Worm (Caenorhabditis elegans): ENCODE measurements around the gene Y69A2AL.2.
A peak's percentile ranks its signal among the peaks of the same experiment; 100 is the strongest.

Y69A2AL.2 gene

DNA sequence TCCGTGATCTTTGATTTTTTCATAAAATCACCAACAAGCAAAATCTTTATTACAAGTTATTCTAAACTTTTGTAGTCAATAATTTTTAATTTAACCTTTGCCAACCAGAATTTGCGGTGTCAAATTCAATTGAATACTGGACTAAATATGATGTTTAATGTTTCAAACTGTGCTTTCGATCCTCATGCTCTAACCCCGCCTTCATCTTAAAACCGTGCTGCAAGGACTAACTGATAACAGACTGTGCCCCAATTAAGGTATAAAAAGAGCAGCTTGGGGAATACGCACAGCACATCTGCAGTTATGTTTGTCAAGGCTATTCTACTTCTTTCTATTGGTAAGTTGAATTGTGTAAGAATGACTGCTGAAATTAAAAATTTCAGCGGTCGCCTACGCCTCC, 14.7 kb upstream of the Y69A2AL.2 start, which contains the start of gene ilys-2:
Gene ilys-2 (plus strand): TSS at position 301 of the 400 bp plus-strand sequence.
- no peak for TF ChIP-seq C16A3.4 (tag; optimal IDR thresholded peaks at IDR 0.05)
- TF ChIP-seq nhr-76 (tag; optimal IDR thresholded peaks at IDR 0.05): no peak

DNA sequence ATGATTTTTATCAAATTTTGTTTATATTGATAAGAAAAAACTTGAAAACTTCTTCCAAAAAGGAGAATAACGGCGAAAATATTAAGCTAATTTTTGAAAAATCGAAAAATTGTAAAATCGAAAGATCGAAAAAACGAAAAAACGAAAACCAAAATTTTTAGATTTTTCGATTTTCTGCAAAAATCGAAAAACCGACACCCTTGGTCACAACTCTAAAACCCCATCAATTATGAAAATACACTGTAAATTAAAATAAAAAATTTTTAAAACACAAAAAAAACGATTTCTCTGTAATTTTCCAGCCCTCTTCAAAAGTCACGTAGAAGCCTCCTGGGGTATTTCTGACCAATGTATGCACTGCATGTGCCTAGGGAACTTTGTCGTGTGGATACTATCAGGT, 11.9 kb upstream of the Y69A2AL.2 start, which contains the start of gene ilys-1:
Gene ilys-1 (plus strand): TSS at position 301 of the 400 bp plus-strand sequence.
- TF ChIP-seq dsc-1 (tag; optimal IDR thresholded peaks at IDR 0.05): no peak
- TF ChIP-seq egl-27 (tag; optimal IDR thresholded peaks at IDR 0.05): no peak
- TF ChIP-seq lin-35 (GFP tag; optimal IDR thresholded peaks at IDR 0.05): no peak
- TF ChIP-seq ztf-4 (tag; optimal IDR thresholded peaks at IDR 0.05): no peak
- TF ChIP-seq nhr-19 (GFP tag; conservative IDR thresholded peaks at IDR 0.05): no peak
- TF ChIP-seq zag-1 (tag; optimal IDR thresholded peaks at IDR 0.05): no peak
- TF ChIP-seq ceh-88 (GFP tag; IDR thresholded peaks at IDR 0.05): no peak
- no peak for TF ChIP-seq jun-1 (tag; optimal IDR thresholded peaks at IDR 0.05)
- TF ChIP-seq hlh-17 (GFP tag; optimal IDR thresholded peaks at IDR 0.05; ENCODE audit: borderline replicate concordance): no peak
- TF ChIP-seq tlp-1 (tag; optimal IDR thresholded peaks at IDR 0.05): no peak

DNA sequence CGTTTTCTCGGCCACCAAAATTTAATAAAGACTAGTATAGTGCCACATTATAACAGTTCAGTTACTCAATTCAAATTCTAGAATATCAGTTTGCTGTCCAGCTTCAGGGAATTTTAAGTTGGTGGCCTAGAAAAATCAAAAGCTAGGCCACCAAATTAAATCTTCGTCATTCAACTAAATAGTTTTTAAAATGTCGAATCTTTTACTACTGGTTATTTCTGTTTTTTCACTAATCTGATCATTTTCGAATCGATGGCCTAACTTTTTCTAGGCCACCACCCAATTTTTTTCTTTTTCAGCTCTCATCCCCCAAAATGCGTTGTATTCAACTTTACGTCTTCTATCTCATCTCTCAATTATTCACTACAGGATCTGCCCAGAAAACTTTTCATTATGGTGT, 5.7 kb upstream of the Y69A2AL.2 start, which contains the start of gene grd-16:
Gene grd-16 (plus strand): TSS at position 301 of the 400 bp plus-strand sequence.
- TF ChIP-seq lin-15B (tag; optimal IDR thresholded peaks at IDR 0.05): no peak

DNA sequence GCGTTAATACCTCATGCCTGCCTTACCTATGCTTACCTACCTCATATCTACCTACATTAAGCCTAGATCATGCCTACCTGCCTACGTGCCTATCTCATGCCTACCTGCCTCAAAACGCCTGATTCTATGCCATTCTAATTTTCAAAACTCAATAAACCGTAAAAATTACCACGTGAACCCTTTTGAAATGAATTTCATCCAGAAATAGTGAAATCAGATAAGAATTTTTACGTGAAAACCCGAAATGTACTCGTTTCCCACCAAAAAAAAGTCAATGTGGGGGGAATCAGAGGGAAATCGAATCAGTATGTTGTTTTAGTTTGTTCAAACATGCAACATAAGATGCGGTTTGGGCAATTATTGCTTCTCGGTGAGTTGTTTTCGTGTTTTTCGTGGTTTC, 6.5 kb downstream of the Y69A2AL.2 start, which contains the start of gene Y69A2AR.19:
Gene Y69A2AR.19 (plus strand): TSS at position 301 of the 400 bp plus-strand sequence.
- TF ChIP-seq dpl-1 (GFP tag; optimal IDR thresholded peaks at IDR 0.05) (no peak), alr-1 (tag; optimal IDR thresholded peaks at IDR 0.05; ENCODE audit: borderline replicate concordance) (no peak), nhr-84 (tag; optimal IDR thresholded peaks at IDR 0.05) (no peak), Y116A8C.19 (tag; optimal IDR thresholded peaks at IDR 0.05; ENCODE audit: borderline replicate concordance) (no peak), sptf-1 (tag; optimal IDR thresholded peaks at IDR 0.05) (no peak), hlh-4 (tag; optimal IDR thresholded peaks at IDR 0.05) (no peak), swsn-7 (tag; optimal IDR thresholded peaks at IDR 0.05) (no peak), mep-1 (tag; optimal IDR thresholded peaks at IDR 0.05) (no peak), nhr-85 (tag) (no peak), C04F5.9 (tag; optimal IDR thresholded peaks at IDR 0.05) (no peak), nhr-76 (tag; optimal IDR thresholded peaks at IDR 0.05) (no peak), nhr-12 (tag; optimal IDR thresholded peaks at IDR 0.05) (no peak), tlp-1 (tag; optimal IDR thresholded peaks at IDR 0.05) (no peak), blmp-1 (tag; optimal IDR thresholded peaks at IDR 0.05) (no peak), pax-3 (tag; optimal IDR thresholded peaks at IDR 0.05) (no peak), dsc-1 (tag; optimal IDR thresholded peaks at IDR 0.05) (no peak), aly-2 (tag; optimal IDR thresholded peaks at IDR 0.05) (no peak), nhr-11 (tag; optimal IDR thresholded peaks at IDR 0.05) (no peak), rnt-1 (tag; optimal IDR thresholded peaks at IDR 0.05) (no peak)

DNA sequence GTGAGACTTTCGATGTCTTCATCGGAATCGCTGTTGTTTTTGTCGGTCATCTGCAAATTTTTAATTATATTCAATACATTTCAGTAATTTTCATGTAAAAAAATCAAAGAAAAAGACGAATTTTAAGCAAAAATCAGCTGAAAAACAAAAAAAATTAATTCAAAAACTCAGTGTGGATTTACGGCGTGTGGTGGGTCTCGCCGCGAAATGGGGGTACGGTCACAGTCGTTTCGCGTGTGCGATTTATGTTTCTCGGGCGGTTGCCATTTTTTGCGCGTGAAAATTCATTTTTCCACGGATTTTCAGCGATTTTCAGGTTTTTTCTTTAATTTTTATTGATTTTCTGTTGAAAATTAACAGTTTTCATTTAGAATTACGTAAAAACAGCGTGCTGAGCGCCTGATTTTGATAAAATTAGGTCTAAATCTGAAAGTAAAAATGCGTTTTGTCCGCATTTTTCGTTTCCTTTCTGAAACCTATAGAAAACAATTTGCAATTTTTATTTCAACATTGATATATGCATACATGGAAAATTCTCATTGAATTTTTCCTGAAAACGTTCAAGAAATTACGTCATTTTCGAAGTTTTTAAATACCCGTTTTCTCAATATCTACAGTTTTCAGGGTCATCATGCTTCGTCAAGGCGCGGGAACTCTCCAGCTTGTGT, 13.2 kb downstream of the Y69A2AL.2 start, which contains the start of the genes ccdc-12 and Y69A2AR.18:
Gene ccdc-12 (minus strand): TSS at position 57 of the 668 bp plus-strand sequence.
Gene Y69A2AR.18 (plus strand): TSS at position 618 of the 668 bp plus-strand sequence.
- peak; percentile 41 for TF ChIP-seq fkh-8 (tag; optimal IDR thresholded peaks at IDR 0.05)
- peak in 1 of 6 experiments; percentile 53 for TF ChIP-seq elt-3 (tag; optimal IDR thresholded peaks at IDR 0.05)
- TF ChIP-seq alr-1 (tag; optimal IDR thresholded peaks at IDR 0.05; ENCODE audit: borderline replicate concordance): no peak
- peak; percentile 60 for TF ChIP-seq xbp-1 (tag; optimal IDR thresholded peaks at IDR 0.05)
- peak; percentile 63 for TF ChIP-seq tbx-2 (tag; optimal IDR thresholded peaks at IDR 0.05)
- no peak for TF ChIP-seq lin-14 (GFP tag; optimal IDR thresholded peaks at IDR 0.05)
- peak; percentile 58 for TF ChIP-seq skn-1 (tag; optimal IDR thresholded peaks at IDR 0.05)
- peak; percentile 52 for TF ChIP-seq dsc-1 (tag; optimal IDR thresholded peaks at IDR 0.05)
- peak; percentile 22 for TF ChIP-seq lin-15B (tag; optimal IDR thresholded peaks at IDR 0.05)
- no peak for TF ChIP-seq tlp-1 (tag; optimal IDR thresholded peaks at IDR 0.05)
- peak; percentile 63 for TF ChIP-seq nhr-85 (tag)
- no peak for TF ChIP-seq lir-3 (tag; optimal IDR thresholded peaks at IDR 0.05; ENCODE audit: poor library complexity)
- TF ChIP-seq lsy-2 (tag; optimal IDR thresholded peaks at IDR 0.05): peak; percentile 98
- TF ChIP-seq nhr-76 (tag; optimal IDR thresholded peaks at IDR 0.05): no peak
- TF ChIP-seq ama-1 (optimal IDR thresholded peaks at IDR 0.05): no peak
- TF ChIP-seq lin-39 (tag; optimal IDR thresholded peaks at IDR 0.05): no peak
- no peak for TF ChIP-seq ceh-90 (tag; optimal IDR thresholded peaks at IDR 0.05)
- no peak for TF ChIP-seq ztf-11 (tag; optimal IDR thresholded peaks at IDR 0.05)
- peak; percentile 56 for TF ChIP-seq nhr-19 (GFP tag; conservative IDR thresholded peaks at IDR 0.05)
- TF ChIP-seq snpc-4 (tag; optimal IDR thresholded peaks at IDR 0.05): peak; percentile 11
- no peak for TF ChIP-seq zip-4 (GFP tag; optimal IDR thresholded peaks at IDR 0.05)
- TF ChIP-seq ets-5 (GFP tag; IDR thresholded peaks at IDR 0.05): no peak
- TF ChIP-seq C04F5.9 (tag; optimal IDR thresholded peaks at IDR 0.05): no peak

All from whole organism, L1 larva.